Worm (Caenorhabditis elegans) whole organism, dauer: ENCODE measurements around the gene F28A10.5.
"Not testable (repeated sequence)": the region's sequence is repeated elsewhere in the genome, so short reads cannot be mapped to it uniquely, and the experiment has no call there.

ENCODE experiments used
- unc-62 ChIP-seq: sonication (generic microtip); optimal IDR thresholded peaks from 2 replicates; lab custom pipeline; 2017; ENCODE audit warnings: missing biosample characterization, missing genetic modification reagents, missing genetic modification characterization

Gene F28A10.5

DNA sequence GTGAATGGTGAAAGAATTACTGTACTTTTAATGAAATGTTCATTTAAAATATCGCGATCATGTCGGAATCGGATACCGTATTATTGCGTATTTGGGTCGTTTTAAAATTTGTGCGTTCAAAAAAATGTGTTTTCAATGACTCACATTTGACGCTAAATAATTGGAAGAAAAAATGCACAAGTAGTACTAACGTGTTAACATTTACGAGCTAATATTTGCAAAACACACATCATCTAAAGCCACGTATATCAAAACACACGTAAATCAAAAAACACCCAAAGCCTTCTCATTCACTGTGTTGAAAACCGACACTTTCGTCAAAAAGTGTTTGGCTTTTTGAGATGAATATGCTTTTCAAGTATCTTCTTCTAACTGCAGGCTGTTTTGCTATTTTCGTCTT lies 24.9 kb downstream of the F28A10.5 start, which contains the start of gene F28A10.1:
Gene F28A10.1, plus strand, starts transcription at position 301 of the 400 bp plus-strand sequence.
- no peak for TF ChIP-seq unc-62 (GFP tag; lab: Kevin White, UChicago)

DNA sequence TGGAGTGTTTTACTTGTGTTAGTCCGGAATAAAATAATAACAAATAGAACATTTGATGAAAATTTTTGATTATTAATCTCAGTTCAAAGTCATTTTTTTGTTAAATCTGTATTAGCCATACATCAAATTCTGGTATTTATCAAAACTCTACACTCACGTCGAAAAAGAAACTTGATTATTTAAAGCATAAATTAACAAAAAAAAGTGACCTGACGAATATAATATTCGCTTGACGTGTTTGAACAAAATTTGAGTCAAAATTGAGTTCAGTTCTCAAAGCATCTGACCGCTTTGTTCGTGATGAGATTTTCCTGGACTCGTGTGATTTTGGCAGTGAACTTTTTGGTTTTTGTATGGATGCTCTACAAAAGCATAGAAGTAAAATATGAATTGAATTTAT lies 26.9 kb downstream of the F28A10.5 start, which contains the start of gene F46F5.10:
Gene F46F5.10, plus strand, starts transcription at position 301 of the 400 bp plus-strand sequence.
- TF ChIP-seq unc-62 (GFP tag; lab: Kevin White, UChicago) = no peak

ce11 chrII:822730-823129 lies 27.7 kb downstream of the F28A10.5 start, which contains the start of gene msrp-4:
Gene msrp-4 (minus strand): TSS chrII:822830.
- TF ChIP-seq unc-62 (GFP tag; lab: Kevin White, UChicago) = not testable (repeated sequence)

ce11 chrII:821514-821913 lies 29.0 kb downstream of the F28A10.5 start, which contains the start of gene F46F5.8:
Gene F46F5.8 (minus strand): TSS chrII:821614.
- no peak for TF ChIP-seq unc-62 (GFP tag; lab: Kevin White, UChicago)

- no peak for TF ChIP-seq unc-62 (GFP tag; lab: Kevin White, UChicago)
These were observed 29.9 kb downstream of the F28A10.5 start, which contains the start of gene F46F5.7 for ce11 chrII:820519-820918. Gene F46F5.7 (minus strand): TSS chrII:820619.

ce11 chrII:814737-815136 lies 35.7 kb downstream of the F28A10.5 start, which contains the start of gene msrp-3:
Gene msrp-3 (minus strand): TSS chrII:814837.
- no peak for TF ChIP-seq unc-62 (GFP tag; lab: Kevin White, UChicago)

- no peak for TF ChIP-seq unc-62 (GFP tag; lab: Kevin White, UChicago)
These were observed 37.5 kb downstream of the F28A10.5 start, which contains the start of gene F46F5.5 for ce11 chrII:812917-813316. Gene F46F5.5 (minus strand): TSS chrII:813017.

ce11 chrII:808457-808856 lies 42.0 kb downstream of the F28A10.5 start, which contains the start of gene F46F5.11:
Gene F46F5.11 (plus strand): TSS chrII:808757.
- TF ChIP-seq unc-62 (GFP tag; lab: Kevin White, UChicago) = no peak

ce11 chrII:803009-803408 lies 47.5 kb downstream of the F28A10.5 start, which contains the start of gene F46F5.13:
Gene F46F5.13 (plus strand): TSS chrII:803309.
- TF ChIP-seq unc-62 (GFP tag; lab: Kevin White, UChicago) = no peak

ce11 chrII:799700-800099 lies 50.8 kb downstream of the F28A10.5 start, which contains the start of gene F46F5.14:
Gene F46F5.14 (plus strand): TSS chrII:800000.
- no peak for TF ChIP-seq unc-62 (GFP tag; lab: Kevin White, UChicago)
